Worm (Caenorhabditis elegans) whole organism, early embryonic: ENCODE results near the gene srlf-17.

ENCODE experiments used
- B0310.2 ChIP-seq: sonication (generic microtip); optimal IDR thresholded peaks from 2 replicates; lab custom pipeline; 2016; ENCODE audit warnings: mild to moderate bottlenecking, missing genetic modification characterization, missing compliant biosample characterization
- F13C5.2 ChIP-seq: sonication (generic microtip); optimal IDR thresholded peaks from 2 replicates; lab custom pipeline; 2017; ENCODE audit warnings: mild to moderate bottlenecking, missing genetic modification characterization, inconsistent platforms, missing compliant biosample characterization
- aly-1 ChIP-seq: sonication (generic microtip); optimal IDR thresholded peaks from 2 replicates; lab custom pipeline; 2016; ENCODE audit warnings: missing genetic modification characterization, missing compliant biosample characterization
- ama-1 ChIP-seq: fragments of 150-350 bp; optimal IDR thresholded peaks from 2 replicates; lab custom pipeline; 2014
- ceh-13 ChIP-seq: fragments of 200-800 bp; sonication (Bioruptor generic); optimal IDR thresholded peaks from 2 replicates; lab custom pipeline; 2018; ENCODE audit warnings: mild to moderate bottlenecking, missing genetic modification characterization, missing compliant biosample characterization
- ceh-36 ChIP-seq: sonication (generic microtip); optimal IDR thresholded peaks from 2 replicates; lab custom pipeline; 2016; ENCODE audit warnings: missing genetic modification characterization, inconsistent platforms, missing compliant biosample characterization
- ets-7 ChIP-seq: sonication (generic microtip); optimal IDR thresholded peaks from 2 replicates; lab custom pipeline; 2016; ENCODE audit warnings: missing genotype, missing genetic modification characterization, missing compliant biosample characterization
- flt-1 ChIP-seq: fragments of 200-800 bp; sonication (Bioruptor generic); IDR thresholded peaks from 2 replicates; pipeline ENCODE4 v1.3.6; 2022; ENCODE audit warnings: missing genetic modification characterization, missing compliant biosample characterization
- hmbx-1 ChIP-seq: sonication (generic microtip); optimal IDR thresholded peaks from 2 replicates; lab custom pipeline; 2016; ENCODE audit warnings: mild to moderate bottlenecking, missing genetic modification characterization, missing compliant biosample characterization
- hmg-4 ChIP-seq: fragments of 200-800 bp; sonication (Bioruptor generic); optimal IDR thresholded peaks from 2 replicates; lab custom pipeline; 2018; ENCODE audit warnings: mild to moderate bottlenecking, missing genetic modification characterization, missing compliant biosample characterization
- hnd-1 ChIP-seq: sonication (generic microtip); optimal IDR thresholded peaks from 2 replicates; lab custom pipeline; 2016; ENCODE audit warnings: missing genetic modification characterization, missing compliant biosample characterization
- pes-1 ChIP-seq: fragments of 200-800 bp; sonication (Bioruptor generic); IDR thresholded peaks from 2 replicates; pipeline ENCODE4 v1.3.6; 2022; ENCODE audit warnings: missing genetic modification reagents, missing genetic modification characterization, missing compliant biosample characterization
- scrt-1 ChIP-seq: fragments of 200-800 bp; sonication (Bioruptor generic); IDR thresholded peaks from 2 replicates; pipeline ENCODE4 v1.3.6; 2022; ENCODE audit warnings: missing genetic modification characterization, missing compliant biosample characterization
- sea-1 ChIP-seq: fragments of 200-800 bp; sonication (Bioruptor generic); conservative IDR thresholded peaks from 2 replicates; pipeline ENCODE4 v1.3.6; 2022; ENCODE audit warnings: missing genetic modification characterization, missing compliant biosample characterization
- tbx-11 ChIP-seq: fragments of 200-800 bp; sonication (Bioruptor generic); IDR thresholded peaks from 2 replicates; pipeline ENCODE4 v1.3.6; 2022; ENCODE audit warnings: missing genetic modification characterization, missing compliant biosample characterization
- tbx-37 ChIP-seq: fragments of 200-800 bp; sonication (Bioruptor generic); conservative IDR thresholded peaks from 2 replicates; pipeline ENCODE4 v1.3.6; 2022; ENCODE audit warnings: missing genetic modification reagents, missing genetic modification characterization, missing compliant biosample characterization
- tra-4 ChIP-seq: sonication (generic microtip); optimal IDR thresholded peaks from 2 replicates; lab custom pipeline; 2017; ENCODE audit warnings: missing genetic modification characterization, missing compliant biosample characterization

srlf-17 gene

DNA sequence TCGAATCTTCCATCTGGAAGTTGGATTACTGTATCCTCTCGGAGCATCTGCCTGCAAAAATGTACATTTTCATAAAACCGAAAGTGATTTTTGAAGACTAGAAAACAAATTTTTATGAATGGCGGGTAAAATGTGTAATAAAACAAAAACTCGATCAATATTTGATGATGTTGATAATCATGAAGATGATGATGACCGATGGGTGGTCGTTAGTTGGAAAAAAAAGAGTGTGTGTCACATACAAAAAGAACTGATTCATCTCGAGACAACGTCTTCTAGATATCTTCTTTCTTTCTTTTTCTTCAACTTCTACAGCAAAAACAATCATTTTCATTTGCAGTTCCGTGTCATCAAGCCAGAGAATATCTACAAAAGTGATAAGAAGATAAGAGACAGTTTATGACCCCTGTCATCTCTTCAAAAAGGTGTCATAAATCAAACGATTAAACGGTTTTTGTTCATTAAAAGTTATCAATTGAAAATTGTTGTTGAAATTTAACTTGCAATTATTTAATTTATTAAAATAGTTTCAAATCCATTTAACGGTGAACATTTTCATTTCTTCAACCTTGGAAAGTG, 9.9 kb downstream of the srlf-17 start, which contains the start of gene bcc-1:
Gene bcc-1 (minus strand): TSS at position 51 of the 579 bp plus-strand sequence.
- TF ChIP-seq hmbx-1 (tag; lab: Kevin White, UChicago) = no peak
- TF ChIP-seq scrt-1 (GFP tag; lab: Robert Waterston, UW) = no peak
- TF ChIP-seq sea-1 (GFP tag; lab: Robert Waterston, UW) = no peak
- no peak for TF ChIP-seq ets-7 (tag; lab: Kevin White, UChicago)
- TF ChIP-seq pes-1 = no peak
- TF ChIP-seq tra-4 (tag; lab: Kevin White, UChicago) = no peak
- TF ChIP-seq tbx-11 (GFP tag; lab: Robert Waterston, UW) = no peak
- TF ChIP-seq hmg-4 = no peak
- TF ChIP-seq F13C5.2 = no peak
- no peak for TF ChIP-seq ceh-36 (tag; lab: Kevin White, UChicago)
- no peak for TF ChIP-seq ceh-13 (GFP tag; lab: Kevin White, UChicago)
- TF ChIP-seq aly-1 (tag; lab: Kevin White, UChicago) = no peak
- no peak for TF ChIP-seq B0310.2 (tag; lab: Kevin White, UChicago)
- TF ChIP-seq tbx-37 (GFP tag; lab: Robert Waterston, UW) = no peak

DNA sequence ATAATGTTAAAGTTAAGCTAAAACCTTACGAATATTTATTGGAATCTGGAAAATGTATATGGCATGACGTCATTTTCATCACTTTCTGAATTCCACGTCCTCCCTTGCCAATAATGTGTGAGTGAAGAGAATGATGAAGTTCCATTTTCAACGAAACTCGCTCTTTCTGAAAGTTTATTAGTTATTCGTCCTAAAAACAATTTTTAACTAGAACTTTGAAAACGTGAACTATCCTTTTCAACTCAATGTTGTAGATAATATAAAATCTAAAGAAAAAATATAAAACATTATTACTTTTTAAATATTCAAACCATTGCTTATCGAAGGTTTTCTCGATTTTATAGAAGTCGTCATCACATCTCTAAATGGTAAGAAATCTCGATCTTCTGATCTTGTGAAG, 13.0 kb downstream of the srlf-17 start, which contains the start of gene M7.7:
Gene M7.7 (plus strand): TSS at position 301 of the 400 bp plus-strand sequence.
- TF ChIP-seq flt-1 (GFP tag; lab: Robert Waterston, UW) (no peak), ama-1 (no peak), hmg-4 (no peak), B0310.2 (tag; lab: Kevin White, UChicago) (no peak), sea-1 (GFP tag; lab: Robert Waterston, UW) (no peak)

ce11 chrIV:11083609-11084008, 18.9 kb downstream of the srlf-17 start, which contains the start of gene klc-1:
Gene klc-1 (plus strand): TSS chrIV:11083735.
- TF ChIP-seq tbx-11 (GFP tag; lab: Robert Waterston, UW) (no peak), B0310.2 (tag; lab: Kevin White, UChicago) (no peak), ets-7 (tag; lab: Kevin White, UChicago) (no peak), F13C5.2 (no peak), tra-4 (tag; lab: Kevin White, UChicago) (no peak), scrt-1 (GFP tag; lab: Robert Waterston, UW) (no peak), tbx-37 (GFP tag; lab: Robert Waterston, UW) (no peak), aly-1 (tag; lab: Kevin White, UChicago) (no peak), hmbx-1 (tag; lab: Kevin White, UChicago) (no peak), hnd-1 (tag; lab: Kevin White, UChicago) (no peak), ama-1 (no peak), sea-1 (GFP tag; lab: Robert Waterston, UW) (no peak), ceh-13 (GFP tag; lab: Kevin White, UChicago) (no peak), hmg-4 (no peak), flt-1 (GFP tag; lab: Robert Waterston, UW) (no peak), ceh-36 (tag; lab: Kevin White, UChicago) (no peak)

- TF ChIP-seq tbx-37 (GFP tag; lab: Robert Waterston, UW) (0 out of 2 replicates have a peak, but pooled peaks have one; percentile 9), B0310.2 (tag; lab: Kevin White, UChicago) (no peak), sea-1 (GFP tag; lab: Robert Waterston, UW) (no peak), ceh-13 (GFP tag; lab: Kevin White, UChicago) (no peak), hmg-4 (peak; percentile 51), ceh-36 (tag; lab: Kevin White, UChicago) (no peak), tbx-11 (GFP tag; lab: Robert Waterston, UW) (no peak), F13C5.2 (peak; percentile 80), hmbx-1 (tag; lab: Kevin White, UChicago) (no peak), ets-7 (tag; lab: Kevin White, UChicago) (no peak), pes-1 (no peak), ama-1 (no peak)
Measured at ce11 chrIV:11082789-11083235, 19.7 kb downstream of the srlf-17 start.

ce11 chrIV:11082153-11082552, 20.4 kb downstream of the srlf-17 start, which contains the start of gene let-70:
Gene let-70 (minus strand): TSS chrIV:11082253.
- TF ChIP-seq ama-1 (no peak), pes-1 (no peak), tbx-37 (GFP tag; lab: Robert Waterston, UW) (no peak), ceh-13 (GFP tag; lab: Kevin White, UChicago) (no peak), scrt-1 (GFP tag; lab: Robert Waterston, UW) (no peak), sea-1 (GFP tag; lab: Robert Waterston, UW) (no peak), F13C5.2 (no peak), tra-4 (tag; lab: Kevin White, UChicago) (no peak), ceh-36 (tag; lab: Kevin White, UChicago) (no peak), hnd-1 (tag; lab: Kevin White, UChicago) (no peak), hmbx-1 (tag; lab: Kevin White, UChicago) (no peak), B0310.2 (tag; lab: Kevin White, UChicago) (no peak), ets-7 (tag; lab: Kevin White, UChicago) (no peak), tbx-11 (GFP tag; lab: Robert Waterston, UW) (no peak)

ce11 chrIV:11080823-11081285, 21.7 kb downstream of the srlf-17 start, which contains the start of gene atg-7:
Gene atg-7 (minus strand): TSS chrIV:11081055.
- TF ChIP-seq ceh-36 (tag; lab: Kevin White, UChicago) (no peak), F13C5.2 (no peak), pes-1 (no peak), hmbx-1 (tag; lab: Kevin White, UChicago) (no peak), B0310.2 (tag; lab: Kevin White, UChicago) (no peak), flt-1 (GFP tag; lab: Robert Waterston, UW) (no peak), ama-1 (no peak), hmg-4 (no peak), hnd-1 (tag; lab: Kevin White, UChicago) (no peak), ceh-13 (GFP tag; lab: Kevin White, UChicago) (no peak), tbx-37 (GFP tag; lab: Robert Waterston, UW) (no peak), tbx-11 (GFP tag; lab: Robert Waterston, UW) (no peak), ets-7 (tag; lab: Kevin White, UChicago) (no peak), sea-1 (GFP tag; lab: Robert Waterston, UW) (no peak), tra-4 (tag; lab: Kevin White, UChicago) (no peak), scrt-1 (GFP tag; lab: Robert Waterston, UW) (no peak), aly-1 (tag; lab: Kevin White, UChicago) (no peak)
